Worm (Caenorhabditis elegans) whole organism, late embryonic: Measurements from ENCODE around the gene romo-1.

Source experiments
- ahr-1 ChIP-seq: sonication (generic microtip); optimal IDR thresholded peaks from 2 replicates; lab custom pipeline; 2016; ENCODE audit warnings: missing genetic modification characterization, missing compliant biosample characterization
- ceh-6 ChIP-seq: fragments of 200-800 bp; sonication (Bioruptor generic); optimal IDR thresholded peaks from 2 replicates; lab custom pipeline; 2018; ENCODE audit warnings: mild to moderate bottlenecking, missing genetic modification characterization, missing compliant biosample characterization
- che-1 ChIP-seq: sonication (generic microtip); optimal IDR thresholded peaks from 2 replicates; lab custom pipeline; 2016; ENCODE audit warnings: mild to moderate bottlenecking, missing genetic modification characterization, missing compliant biosample characterization
- fkh-10 ChIP-seq: fragments of 150-350 bp; optimal IDR thresholded peaks from 2 replicates; lab custom pipeline; 2014; ENCODE audit warnings: missing biosample characterization, missing genetic modification reagents, missing genetic modification characterization
- hlh-6 ChIP-seq: sonication (generic microtip); optimal IDR thresholded peaks from 2 replicates; lab custom pipeline; 2016; ENCODE audit warnings: missing genotype, missing genetic modification characterization, missing compliant biosample characterization
- hlh-8 ChIP-seq: sonication (generic microtip); optimal IDR thresholded peaks from 2 replicates; lab custom pipeline; 2016; ENCODE audit warnings: missing genotype, missing genetic modification characterization, missing compliant biosample characterization
- lim-6 ChIP-seq: sonication (generic microtip); optimal IDR thresholded peaks from 2 replicates; lab custom pipeline; 2016; ENCODE audit warnings: missing genetic modification characterization, missing compliant biosample characterization
- npax-4 ChIP-seq: sonication (generic microtip); optimal IDR thresholded peaks from 2 replicates; lab custom pipeline; 2016; ENCODE audit warnings: missing genetic modification characterization, missing compliant biosample characterization
- pax-1 ChIP-seq: fragments of 150-350 bp; optimal IDR thresholded peaks from 2 replicates; lab custom pipeline; 2014; ENCODE audit warnings: missing biosample characterization, missing genetic modification characterization
- pqm-1 ChIP-seq: sonication (generic microtip); optimal IDR thresholded peaks from 2 replicates; lab custom pipeline; 2016; ENCODE audit warnings: missing genetic modification characterization, missing compliant biosample characterization
- rnt-1 ChIP-seq: sonication (generic microtip); optimal IDR thresholded peaks from 2 replicates; lab custom pipeline; 2016; ENCODE audit warnings: missing genetic modification characterization, missing compliant biosample characterization
- ttx-3 ChIP-seq: sonication (generic microtip); optimal IDR thresholded peaks from 2 replicates; lab custom pipeline; 2016; ENCODE audit warnings: missing genetic modification reagents, missing genetic modification characterization, missing compliant biosample characterization
- unc-42 ChIP-seq: sonication (generic microtip); optimal IDR thresholded peaks from 2 replicates; lab custom pipeline; 2016; ENCODE audit warnings: missing genotype, missing genetic modification characterization, missing compliant biosample characterization
- zip-5 ChIP-seq: sonication (generic microtip); optimal IDR thresholded peaks from 2 replicates; lab custom pipeline; 2016; ENCODE audit warnings: missing genetic modification characterization, missing compliant biosample characterization

- TF ChIP-seq ttx-3 (tag; lab: Kevin White, UChicago) (no peak), hlh-8 (no peak), pqm-1 (tag; lab: Kevin White, UChicago) (no peak), fkh-10 (GFP tag; lab: Kevin White, UChicago) (no peak), npax-4 (tag; lab: Kevin White, UChicago) (no peak), lim-6 (no peak), unc-42 (tag; lab: Kevin White, UChicago) (no peak), hlh-6 (tag; lab: Kevin White, UChicago) (no peak), pax-1 (tag; lab: Kevin White, UChicago) (no peak), zip-5 (peak; percentile 34), ceh-6 (GFP tag; lab: Kevin White, UChicago) (no peak), rnt-1 (no peak), ahr-1 (tag; lab: Kevin White, UChicago) (no peak), che-1 (tag; lab: Kevin White, UChicago) (no peak)
Measured at ce11 chrII:13279216-13280123, 41.8 kb upstream of the romo-1 start.
